Fruit fly (Drosophila melanogaster) whole organism: ENCODE data around the gene CG8607.

Source experiments
- CG8478 ChIP-seq: fragments of >200 bp; optimal IDR thresholded peaks from 2 replicates; lab custom pipeline; 2018; ENCODE audit warnings: inconsistent platforms
- psq ChIP-seq: fragments of >200 bp; optimal IDR thresholded peaks from 2 replicates; lab custom pipeline; 2017

- TF ChIP-seq psq (no peak), CG8478 (lab: Kevin White, UChicago) (no peak)
These were observed 6.8 kb downstream of the CG8607 start for dm6 chr3L:7326676-7327075.
